Worm (Caenorhabditis elegans) whole organism, L1 larva: ENCODE measurements around the gene T28A8.6.

Experiments used
- irx-1 ChIP-seq: sonication (generic microtip); optimal IDR thresholded peaks from 2 replicates; lab custom pipeline; 2016; ENCODE audit warnings: missing genetic modification characterization, missing compliant biosample characterization
- snu-23 ChIP-seq: sonication (generic microtip); optimal IDR thresholded peaks from 2 replicates; lab custom pipeline; 2016; ENCODE audit warnings: missing genetic modification characterization, missing compliant biosample characterization
- swsn-7 ChIP-seq: sonication (generic microtip); optimal IDR thresholded peaks from 2 replicates; lab custom pipeline; 2016; ENCODE audit warnings: missing genetic modification characterization, missing compliant biosample characterization

The T28A8.6 gene

DNA sequence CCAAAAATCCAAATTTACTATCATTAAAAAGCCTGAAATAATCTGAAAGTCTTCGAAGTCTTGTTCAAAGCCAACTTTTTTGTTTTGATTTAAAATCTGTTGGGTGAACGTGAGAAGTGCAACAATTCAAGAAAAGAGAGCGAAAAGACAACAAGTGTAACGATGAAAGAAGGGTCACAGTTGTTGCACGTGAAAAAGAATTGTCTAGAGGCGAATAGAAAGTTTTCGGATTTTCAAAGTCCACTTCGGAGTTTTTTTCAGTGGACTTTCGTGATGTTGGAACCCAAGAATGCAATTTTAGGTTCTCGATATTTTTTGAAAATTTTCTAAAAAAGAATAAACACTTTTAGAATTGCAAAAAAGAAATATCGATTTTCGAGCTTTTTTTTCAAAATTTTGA lies 51.0 kb downstream of the T28A8.6 start:
- TF ChIP-seq snu-23 (GFP tag; lab: Kevin White, UChicago) (peak; percentile 21), swsn-7 (tag; lab: Kevin White, UChicago) (no peak), irx-1 (no peak)
